Fruit fly (Drosophila melanogaster): ENCODE data around the gene CG31524.

CG31524 gene

DNA sequence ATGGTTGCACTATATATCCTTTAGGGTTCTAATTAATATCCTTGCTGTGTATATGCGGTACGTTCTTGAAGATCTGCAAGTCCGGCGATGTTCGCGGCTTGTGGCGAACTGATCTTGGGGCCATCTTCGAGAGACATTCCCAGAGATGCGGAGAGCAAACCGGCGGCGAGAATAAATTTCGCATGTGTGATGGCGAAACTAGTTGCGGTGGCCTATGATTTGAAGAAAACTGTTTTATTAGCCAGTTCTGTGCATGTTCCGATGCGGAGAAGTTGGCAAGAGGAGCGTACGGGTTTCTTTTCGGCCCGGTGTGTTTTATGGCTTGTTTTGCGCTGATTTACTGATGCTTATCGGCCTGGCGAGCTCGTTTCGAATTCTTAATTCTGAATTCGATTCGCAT lies 13.9 kb downstream of the CG31524 start, which contains the start of gene PH4alphaNE1:
Gene PH4alphaNE1, minus strand, starts transcription at position 101 of the 400 bp plus-strand sequence.
- TF ChIP-seq her (GFP tag; optimal IDR thresholded peaks at IDR 0.05) (no peak), CG12942 (GFP tag; optimal IDR thresholded peaks at IDR 0.05) (no peak), tx (GFP tag; optimal IDR thresholded peaks at IDR 0.05) (no peak), BEAF-32 (GFP tag; optimal IDR thresholded peaks at IDR 0.05) (no peak), CG2712 (tag; optimal IDR thresholded peaks at IDR 0.05) (no peak)

DNA sequence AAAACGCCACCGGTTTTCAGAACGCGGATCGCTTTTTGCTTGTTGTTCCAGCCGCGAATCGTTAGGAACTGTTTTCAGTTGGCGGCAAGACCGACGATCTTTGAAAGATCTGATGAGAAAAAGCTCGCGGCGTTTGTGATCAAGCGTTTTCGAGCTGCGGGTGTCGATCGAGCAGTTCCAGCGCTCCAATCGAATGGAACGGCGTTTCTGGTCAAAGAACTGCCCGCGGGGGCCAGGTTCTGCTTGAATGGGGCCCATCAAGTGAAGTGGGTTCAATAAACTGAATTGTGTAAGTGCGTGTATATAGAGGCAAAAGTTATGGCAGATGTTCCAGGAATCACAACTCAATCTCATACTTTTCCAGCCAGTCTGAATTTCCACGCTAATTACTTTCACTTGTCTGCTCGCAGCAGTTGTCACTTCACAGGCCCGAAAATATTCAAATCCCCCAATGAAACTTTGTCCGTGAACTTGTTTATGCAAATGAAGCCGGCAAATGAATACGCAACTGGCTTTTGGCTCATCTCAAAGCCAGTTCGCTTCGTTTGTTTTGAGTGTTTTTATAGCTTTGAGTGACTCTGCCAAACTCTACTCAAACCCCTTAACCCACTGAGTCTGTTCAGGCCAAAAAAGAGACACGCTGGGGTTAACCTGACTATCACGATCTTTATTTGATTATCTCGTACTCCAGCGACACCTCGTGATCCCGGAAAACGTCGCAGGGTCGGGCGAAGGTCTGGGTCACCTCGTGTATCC lies 17.9 kb downstream of the CG31524 start, which contains the start of gene PH4alphaMP:
Gene PH4alphaMP, minus strand, starts transcription at position 51 of the 756 bp plus-strand sequence.
- TF ChIP-seq CG15073 (GFP tag; optimal IDR thresholded peaks at IDR 0.05) (no peak), MTF-1 (GFP tag; optimal IDR thresholded peaks at IDR 0.05; ENCODE audit: borderline replicate concordance) (no peak), Hr78 (GFP tag; optimal IDR thresholded peaks at IDR 0.05) (peak in 1 of 2 experiments; percentile 31), Hr39 (optimal IDR thresholded peaks at IDR 0.05) (no peak), z (GFP tag; IDR thresholded peaks at IDR 0.05) (peak; percentile 93), CG10267 (tag; optimal IDR thresholded peaks at IDR 0.05) (no peak), CG3995 (GFP tag; optimal IDR thresholded peaks at IDR 0.05) (peak; percentile 63), vvl (GFP tag; IDR thresholded peaks at IDR 0.05) (peak; percentile 91), CG31365 (tag; optimal IDR thresholded peaks at IDR 0.05) (no peak), bab2 (GFP tag; optimal IDR thresholded peaks at IDR 0.05) (no peak), Blimp-1 (GFP tag; optimal IDR thresholded peaks at IDR 0.05) (peak; percentile 92), CG4282 (GFP tag; optimal IDR thresholded peaks at IDR 0.05) (no peak), tgo (GFP tag; IDR thresholded peaks at IDR 0.05) (no peak), CG12769 (tag; optimal IDR thresholded peaks at IDR 0.05) (peak; percentile 14), sob (GFP tag; IDR thresholded peaks at IDR 0.05) (no peak), oc (tag; optimal IDR thresholded peaks at IDR 0.05) (peak; percentile 55), da (GFP tag; optimal IDR thresholded peaks at IDR 0.05) (no peak), tll (GFP tag; optimal IDR thresholded peaks at IDR 0.05) (no peak)

DNA sequence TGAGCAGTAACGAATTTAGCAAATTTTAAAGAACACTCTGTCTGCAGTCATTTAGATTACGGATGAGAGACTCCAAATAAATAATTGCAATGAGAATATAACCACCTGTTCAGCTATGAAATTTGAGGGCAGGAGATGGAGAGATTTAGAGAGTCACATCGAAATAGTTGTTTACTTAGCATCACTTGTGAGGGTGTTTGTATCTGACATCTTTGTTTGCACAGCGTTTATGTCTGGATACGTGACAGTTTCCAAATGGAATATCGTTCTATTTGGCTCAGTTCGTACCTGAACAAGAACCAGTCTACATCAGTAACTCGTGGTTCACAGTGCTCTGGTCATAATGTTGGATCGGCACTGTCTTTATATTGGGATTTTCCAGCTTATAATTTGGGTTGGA lies 24.4 kb downstream of the CG31524 start, which contains the start of gene PH4alphaSG2:
Gene PH4alphaSG2, plus strand, starts transcription at position 278 of the 400 bp plus-strand sequence.
- TF ChIP-seq HHEX (GFP tag; optimal IDR thresholded peaks at IDR 0.05), result peak; percentile 5
- no peak for TF ChIP-seq MTF-1 (GFP tag; optimal IDR thresholded peaks at IDR 0.05; ENCODE audit: borderline replicate concordance)
- peak; percentile 17 for TF ChIP-seq luna (GFP tag; optimal IDR thresholded peaks at IDR 0.05)
- TF ChIP-seq Scr (GFP tag; IDR thresholded peaks at IDR 0.05; ENCODE audit: partially characterized antibody), result no peak
- TF ChIP-seq cwo (GFP tag; optimal IDR thresholded peaks at IDR 0.05), result peak; percentile 1
- no peak for TF ChIP-seq fru (optimal IDR thresholded peaks at IDR 0.05)
- TF ChIP-seq Blimp-1 (GFP tag; optimal IDR thresholded peaks at IDR 0.05), result peak; percentile 11
- TF ChIP-seq CG17802 (tag; optimal IDR thresholded peaks at IDR 0.05), result no peak
- peak; percentile 13 for TF ChIP-seq bcd (GFP tag; optimal IDR thresholded peaks at IDR 0.05)
- TF ChIP-seq CG1603 (tag; optimal IDR thresholded peaks at IDR 0.05), result no peak
- peak; percentile 44 for TF ChIP-seq CG15601 (tag; optimal IDR thresholded peaks at IDR 0.05)
- no peak for TF ChIP-seq CG10565 (GFP tag; optimal IDR thresholded peaks at IDR 0.05)
- peak; percentile 67 for TF ChIP-seq sens (GFP tag)
- no peak for TF ChIP-seq CG13894 (tag; optimal IDR thresholded peaks at IDR 0.05)
- peak; percentile 31 for TF ChIP-seq Hmr (GFP tag; optimal IDR thresholded peaks at IDR 0.05)
- TF ChIP-seq bsh (GFP tag; optimal IDR thresholded peaks at IDR 0.05), result peak in 1 of 2 experiments; percentile 17
- TF ChIP-seq CG7786 (GFP tag; optimal IDR thresholded peaks at IDR 0.05), result peak; percentile 34
- peak; percentile 35 for TF ChIP-seq pho (GFP tag; optimal IDR thresholded peaks at IDR 0.05)
- TF ChIP-seq dati (GFP tag; IDR thresholded peaks at IDR 0.05), result no peak
- no peak for TF ChIP-seq dan (GFP tag; IDR thresholded peaks at IDR 0.05)
- TF ChIP-seq Ets65A (GFP tag), result no peak
- peak; percentile 65 for TF ChIP-seq ATbp (GFP tag; optimal IDR thresholded peaks at IDR 0.05)
- no peak for TF ChIP-seq danr (GFP tag; IDR thresholded peaks at IDR 0.05)
- TF ChIP-seq CG10209 (GFP tag; optimal IDR thresholded peaks at IDR 0.05), result peak; percentile 14
- peak; percentile 71 for TF ChIP-seq lab (GFP tag; optimal IDR thresholded peaks at IDR 0.05)
- TF ChIP-seq Asciz (GFP tag; optimal IDR thresholded peaks at IDR 0.05), result peak; percentile 27

Measured in whole organism, embryonic.